Fruit fly (Drosophila melanogaster) whole organism, prepupa: Measurements from ENCODE around the gene CG7322.
A peak's percentile ranks its signal among the peaks of the same experiment; 100 is the strongest.

Experiments used
- Blimp-1 ChIP-seq: fragments of 200-800 bp; sonication (Bioruptor generic); optimal IDR thresholded peaks from 3 replicates; lab custom pipeline; 2017; ENCODE audit warnings: missing biosample characterization, missing genetic modification characterization, mild to moderate bottlenecking, moderate library complexity, missing genetic modification reagents
- CG10669 ChIP-seq: fragments of 200-800 bp; sonication (Bioruptor generic); optimal IDR thresholded peaks from 3 replicates; lab custom pipeline; 2018; ENCODE audit warnings: missing biosample characterization, mild to moderate bottlenecking, missing genetic modification characterization, moderate library complexity
- CG11294 ChIP-seq: fragments of 200-800 bp; sonication (Bioruptor generic); IDR thresholded peaks from 2 replicates; pipeline ENCODE4 v1.3.6; 2022; ENCODE audit warnings: missing biosample characterization, missing genetic modification characterization
- CG11902 ChIP-seq: fragments of 200-800 bp; sonication (Bioruptor generic); optimal IDR thresholded peaks from 3 replicates; lab custom pipeline; 2016; ENCODE audit warnings: missing biosample characterization, missing genetic modification characterization
- CG1621 ChIP-seq: fragments of 200-800 bp; sonication (Bioruptor generic); optimal IDR thresholded peaks from 3 replicates; lab custom pipeline; 2018; ENCODE audit warnings: missing biosample characterization, mild to moderate bottlenecking, missing genetic modification characterization
- CG16779 ChIP-seq: fragments of 200-800 bp; sonication (Bioruptor generic); optimal IDR thresholded peaks from 3 replicates; lab custom pipeline; 2017; ENCODE audit warnings: missing biosample characterization, mild to moderate bottlenecking, missing genetic modification characterization
- CG3032 ChIP-seq: fragments of 200-800 bp; optimal IDR thresholded peaks from 2 replicates; lab custom pipeline; 2019; ENCODE audit warnings: missing biosample characterization, mild to moderate bottlenecking, missing genetic modification characterization, moderate library complexity
- CG31627 ChIP-seq: fragments of 200-800 bp; sonication (Bioruptor generic); optimal IDR thresholded peaks from 3 replicates; lab custom pipeline; 2016; ENCODE audit warnings: missing biosample characterization, missing genetic modification characterization
- CG32006 ChIP-seq: fragments of 200-800 bp; sonication (Bioruptor generic); optimal IDR thresholded peaks from 3 replicates; lab custom pipeline; 2017; ENCODE audit warnings: missing biosample characterization, mild to moderate bottlenecking, missing genetic modification characterization
- CG34406 ChIP-seq: fragments of 200-800 bp; sonication (Bioruptor generic); optimal IDR thresholded peaks from 3 replicates; lab custom pipeline; 2016; ENCODE audit warnings: missing biosample characterization, missing genetic modification characterization
- CG3919 ChIP-seq: fragments of 200-800 bp; sonication (Bioruptor generic); optimal IDR thresholded peaks from 3 replicates; lab custom pipeline; 2016; ENCODE audit warnings: missing biosample characterization, missing genetic modification characterization
- CG4318 ChIP-seq: fragments of 200-800 bp; sonication (Bioruptor generic); optimal IDR thresholded peaks from 3 replicates; lab custom pipeline; 2017; ENCODE audit warnings: missing biosample characterization, mild to moderate bottlenecking, missing genetic modification characterization
- CG6163 ChIP-seq: fragments of 200-800 bp; sonication (Bioruptor generic); IDR thresholded peaks from 3 replicates; pipeline ENCODE4 v1.3.6; 2022; ENCODE audit warnings: missing biosample characterization, missing genetic modification characterization
- CG6276 ChIP-seq: fragments of 200-800 bp; sonication (Bioruptor generic); optimal IDR thresholded peaks from 2 replicates; lab custom pipeline; 2017; ENCODE audit warnings: missing biosample characterization, mild to moderate bottlenecking, missing genetic modification characterization
- CG6808 ChIP-seq: fragments of 200-800 bp; sonication (Bioruptor generic); optimal IDR thresholded peaks from 3 replicates; lab custom pipeline; 2017; ENCODE audit warnings: missing biosample characterization, missing genetic modification characterization, mild to moderate bottlenecking, moderate library complexity, missing genetic modification reagents
- CG7368 ChIP-seq: fragments of 200-800 bp; sonication (Bioruptor generic); optimal IDR thresholded peaks from 3 replicates; lab custom pipeline; 2016; ENCODE audit warnings: missing biosample characterization, missing genetic modification characterization
- CG8119 ChIP-seq: fragments of 200-800 bp; sonication (Bioruptor generic); IDR thresholded peaks from 3 replicates; pipeline ENCODE4 v1.3.6; 2022; ENCODE audit warnings: missing biosample characterization, missing genetic modification characterization
- CG8319 ChIP-seq: fragments of 200-800 bp; sonication (Bioruptor generic); optimal IDR thresholded peaks from 3 replicates; lab custom pipeline; 2016; ENCODE audit warnings: missing biosample characterization, missing genetic modification characterization
- CG8632 ChIP-seq: fragments of 200-800 bp; sonication (Bioruptor generic); optimal IDR thresholded peaks from 3 replicates; lab custom pipeline; 2016; ENCODE audit warnings: missing biosample characterization, missing genetic modification characterization
- CG9139 ChIP-seq: fragments of 200-800 bp; sonication (Bioruptor generic); optimal IDR thresholded peaks from 3 replicates; lab custom pipeline; 2017; ENCODE audit warnings: missing biosample characterization, mild to moderate bottlenecking, missing genetic modification characterization
- Eip75B ChIP-seq: fragments of 200-800 bp; sonication (Bioruptor generic); optimal IDR thresholded peaks from 3 replicates; lab custom pipeline; 2016; ENCODE audit warnings: missing biosample characterization, missing genetic modification characterization
- Eip78C ChIP-seq: fragments of 200-800 bp; sonication (Bioruptor generic); peaks from one replicate; lab custom pipeline; 2016; ENCODE audit warnings: missing biosample characterization, missing genetic modification characterization
- Eip93F ChIP-seq: fragments of 200-800 bp; sonication (Bioruptor generic); optimal IDR thresholded peaks from 2 replicates; lab custom pipeline; 2016; ENCODE audit warnings: missing biosample characterization, mild to moderate bottlenecking, missing genetic modification characterization
- Ets96B ChIP-seq: fragments of 200-800 bp; optimal IDR thresholded peaks from 2 replicates; lab custom pipeline; 2019; ENCODE audit warnings: missing biosample characterization, mild to moderate bottlenecking, missing genetic modification characterization, moderate library complexity
- Gug ChIP-seq: fragments of 200-800 bp; sonication (Bioruptor generic); IDR thresholded peaks from 2 replicates; pipeline ENCODE4 v1.3.6; 2022; ENCODE audit warnings: missing biosample characterization, missing genetic modification characterization
- Hr39 ChIP-seq: fragments of 200-800 bp; sonication (Bioruptor generic); optimal IDR thresholded peaks from 2 replicates; lab custom pipeline; 2016; ENCODE audit warnings: missing biosample characterization, missing genetic modification characterization
- Hr4 ChIP-seq: fragments of 200-800 bp; sonication (Bioruptor generic); optimal IDR thresholded peaks from 3 replicates; lab custom pipeline; 2016; ENCODE audit warnings: missing biosample characterization, missing genetic modification characterization
- Lpt ChIP-seq: fragments of 200-800 bp; sonication (Bioruptor generic); optimal IDR thresholded peaks from 3 replicates; lab custom pipeline; 2016; ENCODE audit warnings: missing biosample characterization, missing genetic modification characterization
- Met ChIP-seq: fragments of 200-800 bp; sonication (Bioruptor generic); optimal IDR thresholded peaks from 3 replicates; lab custom pipeline; 2016; ENCODE audit warnings: missing biosample characterization, missing genetic modification characterization
- Smox ChIP-seq: fragments of 200-800 bp; sonication (Bioruptor generic); optimal IDR thresholded peaks from 3 replicates; lab custom pipeline; 2016; ENCODE audit warnings: missing biosample characterization, missing genetic modification characterization
- Sox102F ChIP-seq: fragments of 200-800 bp; sonication (Bioruptor generic); optimal IDR thresholded peaks from 2 replicates; lab custom pipeline; 2016; ENCODE audit warnings: missing biosample characterization, mild to moderate bottlenecking, missing genetic modification characterization
- Sox14 ChIP-seq: fragments of 200-800 bp; sonication (Bioruptor generic); optimal IDR thresholded peaks from 3 replicates; lab custom pipeline; 2016; ENCODE audit warnings: missing biosample characterization, missing genetic modification characterization
- achi ChIP-seq: fragments of 200-800 bp; sonication (Bioruptor generic); optimal IDR thresholded peaks from 3 replicates; lab custom pipeline; 2016; ENCODE audit warnings: missing biosample characterization, missing genetic modification characterization
- acj6 ChIP-seq: fragments of 200-800 bp; sonication (Bioruptor generic); optimal IDR thresholded peaks from 3 replicates; lab custom pipeline; 2016; ENCODE audit warnings: missing biosample characterization, missing genetic modification characterization
- cyc ChIP-seq: fragments of 200-800 bp; sonication (Bioruptor generic); optimal IDR thresholded peaks from 3 replicates; lab custom pipeline; 2016; ENCODE audit warnings: missing biosample characterization, missing genetic modification characterization
- dsx ChIP-seq: fragments of 200-800 bp; optimal IDR thresholded peaks from 3 replicates; lab custom pipeline; 2019; ENCODE audit warnings: missing biosample characterization, mild to moderate bottlenecking, missing genetic modification characterization, moderate library complexity; ENCODE audit not compliant: poor library complexity, severe bottlenecking
- eg ChIP-seq: fragments of 200-800 bp; sonication (Bioruptor generic); IDR thresholded peaks from 3 replicates; pipeline ENCODE4 v1.3.6; 2022; ENCODE audit warnings: missing biosample characterization, missing genetic modification characterization
- esn ChIP-seq: fragments of 200-800 bp; sonication (Bioruptor generic); optimal IDR thresholded peaks from 2 replicates; lab custom pipeline; 2016; ENCODE audit warnings: missing biosample characterization, mild to moderate bottlenecking, missing genetic modification characterization, moderate library complexity
- fd59A ChIP-seq: fragments of 200-800 bp; sonication (Bioruptor generic); optimal IDR thresholded peaks from 2 replicates; lab custom pipeline; 2017; ENCODE audit warnings: missing biosample characterization, mild to moderate bottlenecking, missing genetic modification characterization, missing genetic modification reagents
- fd85E ChIP-seq: fragments of 200-800 bp; sonication (Bioruptor generic); optimal IDR thresholded peaks from 3 replicates; lab custom pipeline; 2016; ENCODE audit warnings: missing biosample characterization, missing genetic modification characterization
- fkh ChIP-seq: fragments of 200-800 bp; sonication (Bioruptor generic); optimal IDR thresholded peaks from 3 replicates; lab custom pipeline; 2017; ENCODE audit warnings: missing biosample characterization, mild to moderate bottlenecking, missing genetic modification characterization, moderate library complexity
- net ChIP-seq: fragments of 200-800 bp; sonication (Bioruptor generic); optimal IDR thresholded peaks from 3 replicates; lab custom pipeline; 2016; ENCODE audit warnings: missing biosample characterization, missing genetic modification characterization
- pdm3 ChIP-seq: fragments of 200-800 bp; sonication (Bioruptor generic); optimal IDR thresholded peaks from 3 replicates; lab custom pipeline; 2016; ENCODE audit warnings: missing biosample characterization, missing genetic modification characterization
- ss ChIP-seq, 2 experiments: fragments of 200-800 bp; sonication (Bioruptor generic); optimal IDR thresholded peaks; 2 replicates in 1 of 2; 3 replicates in 1 of 2; lab custom pipeline; 2017 to 2018; ENCODE audit warnings: mild to moderate bottlenecking in 2 of 2, missing biosample characterization in 2 of 2, missing genetic modification characterization in 2 of 2, moderate library complexity in 1 of 2
- topi ChIP-seq: fragments of 200-800 bp; sonication (Bioruptor generic); optimal IDR thresholded peaks from 3 replicates; lab custom pipeline; 2016; ENCODE audit warnings: missing biosample characterization, missing genetic modification characterization
- vri ChIP-seq: fragments of 200-800 bp; sonication (Bioruptor generic); optimal IDR thresholded peaks from 3 replicates; lab custom pipeline; 2016; ENCODE audit warnings: missing biosample characterization, mild to moderate bottlenecking, missing genetic modification characterization

CG7322 gene

dm6 chrX:18835500-18835899, 22.1 kb downstream of the CG7322 start (continued):
- TF ChIP-seq esn (no peak), eg (GFP tag; lab: Robert Waterston, UW) (peak; percentile 51; the same call in 1 of the 3 replicates), CG11294 (GFP tag; lab: Robert Waterston, UW) (peak; percentile 21; the same call in 1 of the 2 replicates), Eip93F (GFP tag; lab: Kevin White, UChicago) (no peak), Eip78C (GFP tag; lab: Kevin White, UChicago) (peak; percentile 79), achi (GFP tag; lab: Kevin White, UChicago) (peak; percentile 2), CG16779 (tag; lab: Kevin White, UChicago) (no peak), Lpt (GFP tag; lab: Kevin White, UChicago) (peak; percentile 6), CG8632 (GFP tag; lab: Kevin White, UChicago) (peak; percentile 3), CG4318 (GFP tag; lab: Kevin White, UChicago) (no peak), fd59A (GFP tag; lab: Kevin White, UChicago) (peak; percentile 35), CG11902 (no peak), Hr4 (GFP tag; lab: Kevin White, UChicago) (peak; percentile 37), cyc (GFP tag; lab: Kevin White, UChicago) (no peak), dsx (GFP tag; lab: Kevin White, UChicago) (peak; percentile 12), CG31627 (GFP tag; lab: Kevin White, UChicago) (no peak), ss (GFP tag; optimal IDR thresholded peaks at IDR 0.05; lab: Kevin White, UChicago) (no peak), topi (GFP tag; lab: Kevin White, UChicago) (no peak), vri (GFP tag; lab: Kevin White, UChicago) (no peak), Gug (GFP tag; lab: Robert Waterston, UW) (no peak), Smox (GFP tag; lab: Kevin White, UChicago) (no peak), Met (GFP tag; lab: Kevin White, UChicago) (no peak), CG6163 (GFP tag; lab: Robert Waterston, UW) (peak; percentile 37; the same call in 1 of the 3 replicates), CG34406 (GFP tag; lab: Kevin White, UChicago) (no peak), CG8119 (GFP tag; lab: Robert Waterston, UW) (peak; percentile 60), Hr39 (GFP tag; lab: Kevin White, UChicago) (no peak), CG6808 (GFP tag; lab: Kevin White, UChicago) (peak; percentile 51), Sox14 (peak; percentile 0), net (GFP tag; lab: Kevin White, UChicago) (peak; percentile 38), acj6 (GFP tag; lab: Kevin White, UChicago) (peak; percentile 17), Eip75B (no peak)

DNA sequence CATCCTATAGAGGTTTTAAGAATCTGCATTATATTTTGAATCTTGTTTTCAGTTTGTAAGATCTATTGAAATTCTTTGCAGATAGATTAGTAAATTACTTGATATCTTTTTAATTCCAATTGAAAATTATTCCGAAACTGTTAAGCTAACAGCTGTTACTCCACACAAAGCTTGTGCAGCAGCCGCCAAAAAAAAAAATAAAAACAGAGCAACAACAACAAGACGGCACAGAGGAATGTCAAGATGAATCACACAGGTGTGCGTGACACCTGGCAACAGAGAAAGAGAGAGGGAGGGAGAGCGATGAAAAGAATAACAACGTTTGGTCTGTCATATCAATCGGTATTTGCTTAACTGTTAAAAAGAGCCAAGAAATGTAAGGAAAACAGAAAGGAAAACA, 22.6 kb downstream of the CG7322 start:
- TF ChIP-seq CG32006 (GFP tag; lab: Kevin White, UChicago) (no peak), Ets96B (no peak), Blimp-1 (GFP tag; lab: Kevin White, UChicago) (no peak), fkh (peak; percentile 60), CG3919 (no peak), fd85E (no peak)

DNA sequence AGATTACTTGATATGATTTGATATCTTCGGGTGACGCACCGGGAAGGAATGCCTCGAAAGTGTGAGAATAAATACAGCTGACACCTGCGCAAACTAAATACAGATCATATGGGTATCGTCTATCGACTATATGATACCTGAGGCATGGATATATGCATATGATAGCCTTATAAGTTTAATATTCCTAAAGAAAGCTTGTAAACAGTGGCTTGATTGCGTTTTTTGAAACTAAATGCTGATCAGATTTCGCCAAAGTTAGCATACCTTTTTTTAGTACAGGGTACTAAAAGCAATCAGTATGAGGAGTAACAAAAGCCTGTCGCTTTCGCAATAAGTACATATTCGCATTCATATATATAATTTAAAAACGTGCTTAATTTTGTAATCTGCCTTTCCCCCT, 23.2 kb downstream of the CG7322 start:
- TF ChIP-seq CG1621 (no peak), CG32006 (GFP tag; lab: Kevin White, UChicago) (peak; percentile 10), CG34406 (GFP tag; lab: Kevin White, UChicago) (peak; percentile 64), fd59A (GFP tag; lab: Kevin White, UChicago) (no peak), Eip93F (GFP tag; lab: Kevin White, UChicago) (peak; percentile 46), Smox (GFP tag; lab: Kevin White, UChicago) (peak; percentile 51), cyc (GFP tag; lab: Kevin White, UChicago) (peak; percentile 86), CG7368 (peak; percentile 71), Sox102F (GFP tag; lab: Kevin White, UChicago) (peak; percentile 24), CG10669 (GFP tag; lab: Kevin White, UChicago) (peak; percentile 70), esn (peak; percentile 52), pdm3 (GFP tag; lab: Kevin White, UChicago) (peak; percentile 59), CG11294 (GFP tag; lab: Robert Waterston, UW) (0 out of 2 replicates have a peak, but pooled peaks have one; percentile 13), CG8319 (peak; percentile 76), CG9139 (GFP tag; lab: Kevin White, UChicago) (peak; percentile 16), ss (GFP tag; optimal IDR thresholded peaks at IDR 0.05; lab: Kevin White, UChicago) (peak in 1 of 2 experiments; percentile 73), CG3032 (tag; lab: Kevin White, UChicago) (peak; percentile 64), CG6276 (GFP tag; lab: Kevin White, UChicago) (no peak), Ets96B (peak; percentile 51), net (GFP tag; lab: Kevin White, UChicago) (peak; percentile 35), Eip75B (peak; percentile 66), Hr39 (GFP tag; lab: Kevin White, UChicago) (peak; percentile 55), CG6808 (GFP tag; lab: Kevin White, UChicago) (peak; percentile 31), Hr4 (GFP tag; lab: Kevin White, UChicago) (peak; percentile 14), achi (GFP tag; lab: Kevin White, UChicago) (no peak)
